Worm (Caenorhabditis elegans): ENCODE data around the gene mec-4.

DNA sequence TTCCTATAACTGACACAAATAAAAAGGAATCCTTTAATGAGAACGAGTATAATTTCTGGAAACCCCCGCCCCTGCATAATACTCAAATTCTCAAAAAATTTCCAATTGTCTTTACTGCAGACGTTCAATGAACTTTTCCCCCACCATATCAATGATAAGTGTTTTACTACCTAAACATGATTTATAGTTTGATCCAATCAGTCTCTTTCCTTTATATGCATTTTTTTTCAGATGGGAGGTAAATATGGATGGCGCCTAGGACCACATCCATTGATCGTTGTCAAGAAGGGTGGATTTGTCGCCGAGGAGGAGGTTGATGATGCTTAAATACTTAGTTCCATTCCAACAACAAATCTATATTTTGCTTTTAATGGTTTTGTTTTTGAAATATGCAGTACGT lies 19.8 kb downstream of the mec-4 start:
- TF ChIP-seq ceh-28 (tag; optimal IDR thresholded peaks at IDR 0.05) (no peak), lin-1 (GFP tag; IDR thresholded peaks at IDR 0.05) (no peak), dve-1 (tag; optimal IDR thresholded peaks at IDR 0.05; ENCODE audit: insufficient read depth) (no peak), dpl-1 (GFP tag; optimal IDR thresholded peaks at IDR 0.05) (no peak), lin-29 (GFP tag; IDR thresholded peaks at IDR 0.05) (no peak), ama-1 (optimal IDR thresholded peaks at IDR 0.05) (no peak), lim-7 (GFP tag; IDR thresholded peaks at IDR 0.05) (no peak), nhr-76 (tag; optimal IDR thresholded peaks at IDR 0.05) (no peak), nhr-77 (tag; optimal IDR thresholded peaks at IDR 0.05) (no peak), madf-5 (GFP tag; IDR thresholded peaks at IDR 0.05) (no peak)

Measured in whole organism, L4 larva.